Fruit fly (Drosophila melanogaster) whole organism, pupa: ENCODE results near the gene CG18789.

ENCODE experiments used
- CG15710 ChIP-seq: fragments of 200-800 bp; sonication (Bioruptor generic); optimal IDR thresholded peaks from 2 replicates; lab custom pipeline; 2018; ENCODE audit warnings: missing biosample characterization, mild to moderate bottlenecking, missing genetic modification characterization, moderate library complexity
- CG4496 ChIP-seq: fragments of 200-800 bp; sonication (Bioruptor generic); IDR thresholded peaks from 3 replicates; pipeline ENCODE4 v1.3.6; 2022; ENCODE audit warnings: missing biosample characterization, missing genetic modification characterization
- CG8159 ChIP-seq: fragments of 200-800 bp; sonication (Bioruptor generic); optimal IDR thresholded peaks from 3 replicates; lab custom pipeline; 2018; ENCODE audit warnings: missing biosample characterization, mild to moderate bottlenecking, missing genetic modification characterization, moderate library complexity
- EcR ChIP-seq: fragments of 200-800 bp; sonication (Bioruptor generic); optimal IDR thresholded peaks from 3 replicates; lab custom pipeline; 2019; ENCODE audit warnings: missing biosample characterization, missing genetic modification characterization, mild to moderate bottlenecking, moderate library complexity, missing genetic modification reagents
- Ets98B ChIP-seq: fragments of 200-800 bp; sonication (Bioruptor generic); IDR thresholded peaks from 2 replicates; pipeline ENCODE4 v1.3.6; 2022; ENCODE audit warnings: missing biosample characterization, missing genetic modification characterization
- Pif1A ChIP-seq: fragments of 200-800 bp; sonication (Bioruptor generic); optimal IDR thresholded peaks from 3 replicates; lab custom pipeline; 2016; ENCODE audit warnings: missing biosample characterization, missing genetic modification characterization
- Pif1B ChIP-seq: fragments of 200-800 bp; sonication (Bioruptor generic); optimal IDR thresholded peaks from 3 replicates; lab custom pipeline; 2016; ENCODE audit warnings: missing biosample characterization, missing genetic modification characterization
- fd96Ca ChIP-seq: fragments of 200-800 bp; sonication (Bioruptor generic); IDR thresholded peaks from 3 replicates; pipeline ENCODE4 v1.3.6; 2022; ENCODE audit warnings: missing biosample characterization, missing genetic modification characterization
- rn ChIP-seq: fragments of 200-800 bp; sonication (Bioruptor generic); IDR thresholded peaks from 2 replicates; pipeline ENCODE4 v1.3.6; 2022; ENCODE audit warnings: missing biosample characterization, missing genetic modification characterization

dm6 chr2L:12005436-12006396 is 10.5 kb upstream of the CG18789 start:
- TF ChIP-seq CG8159 (tag; lab: Kevin White, UChicago) (no peak), Ets98B (no peak), Pif1A (GFP tag; lab: Kevin White, UChicago) (no peak), rn (GFP tag; lab: Robert Waterston, UW) (no peak), EcR (peak; percentile 92), CG15710 (tag; lab: Kevin White, UChicago) (no peak), CG4496 (GFP tag; lab: Robert Waterston, UW) (no peak), fd96Ca (GFP tag; lab: Robert Waterston, UW) (no peak), Pif1B (GFP tag; lab: Kevin White, UChicago) (no peak)
